Worm (Caenorhabditis elegans) whole organism, L4/young adult: ENCODE measurements around the gene Y51B9A.6.

Experiments
- dao-5 ChIP-seq: sonication (generic microtip); optimal IDR thresholded peaks from 2 replicates; lab custom pipeline; 2016; ENCODE audit warnings: missing genotype, missing genetic modification characterization, moderate library complexity, missing compliant biosample characterization
- him-1 ChIP-seq: sonication (generic microtip); optimal IDR thresholded peaks from 2 replicates; lab custom pipeline; 2016; ENCODE audit warnings: missing genotype, missing genetic modification reagents, missing genetic modification characterization, missing compliant biosample characterization

- TF ChIP-seq him-1 (no peak), dao-5 (no peak)
Measured at ce11 chrII:9374807-9375206, 28.2 kb downstream of the Y51B9A.6 start, which contains the start of gene C06C3.12.
